Fruit fly (Drosophila melanogaster): ENCODE results near the gene mei-41.
A peak's percentile ranks its signal among the peaks of the same experiment; 100 is the strongest.

mei-41 gene

DNA sequence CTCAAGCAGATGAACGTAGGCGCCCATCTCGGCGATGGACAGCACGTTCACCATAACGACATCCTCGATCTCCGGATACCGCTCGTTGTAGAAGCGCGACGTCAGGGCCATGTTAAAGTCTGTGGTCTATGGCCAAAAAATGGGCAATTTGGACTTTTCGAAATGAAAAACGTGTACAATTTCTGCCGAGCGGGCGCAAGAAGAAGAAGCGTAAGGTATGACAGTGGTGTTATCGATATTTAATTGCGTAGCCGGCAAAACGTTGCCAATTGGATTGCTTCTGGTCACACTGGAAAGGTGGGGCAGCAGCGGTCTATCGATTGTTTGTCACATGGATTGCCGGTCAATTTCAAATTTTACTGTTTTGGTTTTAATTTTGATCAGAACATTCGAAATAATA is 55.3 kb downstream of the mei-41 start, which contains the start of gene eIF2alpha (continued):
- TF ChIP-seq Adf1 (GFP tag; IDR thresholded peaks at IDR 0.05), result peak; percentile 41
- TF ChIP-seq insv (GFP tag; optimal IDR thresholded peaks at IDR 0.05), result peak in 1 of 2 experiments; percentile 49
- TF ChIP-seq Dref (GFP tag; IDR thresholded peaks at IDR 0.05), result peak; percentile 95
- TF ChIP-seq Vsx1 (GFP tag; optimal IDR thresholded peaks at IDR 0.05), result no peak
- no peak for TF ChIP-seq Poxn (GFP tag; IDR thresholded peaks at IDR 0.05)
- TF ChIP-seq Max (GFP tag; optimal IDR thresholded peaks at IDR 0.05), result peak; percentile 61
- peak; percentile 85 for TF ChIP-seq Dp (GFP tag; optimal IDR thresholded peaks at IDR 0.05)
- peak; percentile 87 for TF ChIP-seq amos (GFP tag; IDR thresholded peaks at IDR 0.05; ENCODE audit: partially characterized antibody)
- TF ChIP-seq Myb (GFP tag; optimal IDR thresholded peaks at IDR 0.05), result peak; percentile 48
- peak; percentile 9; the same call in 1 of the 2 replicates for TF ChIP-seq CG32532 (GFP tag; IDR thresholded peaks at IDR 0.05)
- peak; percentile 90 for TF ChIP-seq E2f2 (GFP tag; IDR thresholded peaks at IDR 0.05)
- TF ChIP-seq sima (GFP tag; optimal IDR thresholded peaks at IDR 0.05), result no peak
- peak; percentile 8 for TF ChIP-seq CG2120 (GFP tag; optimal IDR thresholded peaks at IDR 0.05)
- TF ChIP-seq CG9437 (GFP tag; optimal IDR thresholded peaks at IDR 0.05), result peak; percentile 25

DNA sequence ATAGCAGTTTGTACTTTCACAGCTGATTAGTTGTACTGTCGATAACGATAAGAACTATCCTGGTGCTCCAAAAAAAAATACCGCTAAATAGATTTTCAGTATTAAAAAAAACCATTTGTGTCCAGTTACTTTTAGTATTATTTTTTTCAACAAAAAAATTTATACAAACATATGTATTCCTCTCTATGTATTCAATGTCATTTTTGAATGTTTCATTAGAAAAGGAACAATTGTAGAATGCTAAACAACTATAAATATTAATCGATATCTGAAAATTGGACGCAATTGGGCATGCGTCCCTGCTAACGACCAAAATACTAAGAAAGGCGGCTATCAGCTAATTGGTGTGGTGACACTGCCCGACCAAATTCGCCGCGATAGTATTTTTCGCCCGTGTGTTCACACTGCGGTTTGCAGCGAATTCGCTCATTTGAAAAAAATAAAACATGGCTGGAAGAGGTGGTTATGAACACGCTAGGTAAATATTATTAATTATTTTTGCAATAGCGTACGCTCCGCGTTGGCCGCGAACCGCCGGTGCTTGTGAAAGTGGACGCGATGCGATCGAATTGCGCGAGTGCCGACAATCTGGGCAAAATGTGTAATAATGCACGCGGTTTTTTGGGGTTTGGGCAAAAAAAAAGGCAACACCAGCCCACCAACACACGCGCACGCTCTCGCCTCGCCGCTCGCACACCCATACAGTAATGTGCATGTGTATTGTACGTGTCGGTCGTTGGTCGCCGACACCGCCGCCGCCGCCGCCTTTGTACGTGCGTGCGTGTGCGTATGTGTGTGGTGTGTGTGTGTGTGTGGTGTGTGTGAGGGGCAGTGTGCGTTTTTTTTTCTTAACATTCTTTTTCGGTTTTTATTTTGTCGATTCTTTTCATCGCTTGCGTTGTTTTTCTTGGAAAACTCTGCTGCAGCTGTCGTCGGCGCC is 57.0 kb downstream of the mei-41 start, which contains the start of the genes CG34015 and eIF4H1:
TSS of gene CG34015 (minus strand) at position 51 of the 940 bp plus-strand sequence.
TSS of gene eIF4H1 (plus strand) at position 414 of the 940 bp plus-strand sequence.
- TF ChIP-seq ato (GFP tag; IDR thresholded peaks at IDR 0.05; ENCODE audit: partially characterized antibody) (no peak), ken (GFP tag; IDR thresholded peaks at IDR 0.05) (no peak), CG9932 (GFP tag; IDR thresholded peaks at IDR 0.05) (no peak), tin (GFP tag; optimal IDR thresholded peaks at IDR 0.05) (no peak), CG9727 (GFP tag; optimal IDR thresholded peaks at IDR 0.05) (peak; percentile 8), crol (GFP tag; IDR thresholded peaks at IDR 0.05) (peak; percentile 53; the same call in 1 of the 2 replicates), CG1602 (GFP tag; optimal IDR thresholded peaks at IDR 0.05) (no peak), lola (GFP tag; optimal IDR thresholded peaks at IDR 0.05) (peak in 1 of 3 experiments; percentile 33), CG13287 (GFP tag; IDR thresholded peaks at IDR 0.05; ENCODE audit: partially characterized antibody) (peak; percentile 75), CG33213 (GFP tag; optimal IDR thresholded peaks at IDR 0.05) (peak; percentile 35), MBD-R2 (GFP tag; IDR thresholded peaks at IDR 0.05) (peak; percentile 27; the same call in 1 of the 2 replicates), CG17829 (tag; optimal IDR thresholded peaks at IDR 0.05) (peak; percentile 21), bsh (GFP tag; optimal IDR thresholded peaks at IDR 0.05) (peak in 1 of 2 experiments; percentile 88), CG42726 (GFP tag; IDR thresholded peaks at IDR 0.05; ENCODE audit: partially characterized antibody) (peak; percentile 21; the same call in 1 of the 2 replicates), Bgb (GFP tag; IDR thresholded peaks at IDR 0.05; ENCODE audit: partially characterized antibody) (peak; percentile 66), Stat92E (GFP tag; optimal IDR thresholded peaks at IDR 0.05) (peak in 1 of 3 experiments; percentile 43), cas (GFP tag; IDR thresholded peaks at IDR 0.05) (no peak), gfzf (GFP tag; optimal IDR thresholded peaks at IDR 0.05) (peak; percentile 72), CG10321 (GFP tag; IDR thresholded peaks at IDR 0.05) (no peak), Optix (GFP tag; IDR thresholded peaks at IDR 0.05) (no peak), CG11695 (GFP tag; IDR thresholded peaks at IDR 0.05) (no peak), CG10274 (GFP tag; optimal IDR thresholded peaks at IDR 0.05) (no peak), Opbp (GFP tag; IDR thresholded peaks at IDR 0.05; ENCODE audit: partially characterized antibody) (0 out of 3 replicates have a peak, but pooled peaks have one; percentile 54), MESR4 (GFP tag; optimal IDR thresholded peaks at IDR 0.05) (peak; percentile 87), CG12391 (tag; optimal IDR thresholded peaks at IDR 0.05) (peak; percentile 15), CG32772 (GFP tag; IDR thresholded peaks at IDR 0.05) (peak; percentile 49; the same call in 1 of the 2 replicates), CG11247 (GFP tag; IDR thresholded peaks at IDR 0.05) (no peak), zen2 (GFP tag; IDR thresholded peaks at IDR 0.05; ENCODE audit: partially characterized antibody) (no peak), unc-4 (GFP tag; IDR thresholded peaks at IDR 0.05; ENCODE audit: partially characterized antibody) (peak; percentile 73), hbn (GFP tag; IDR thresholded peaks at IDR 0.05; ENCODE audit: partially characterized antibody) (peak; percentile 52), scrt (GFP tag; optimal IDR thresholded peaks at IDR 0.05) (no peak), phol (tag; optimal IDR thresholded peaks at IDR 0.05) (peak; percentile 68)

All from whole organism, embryonic.